Worm (Caenorhabditis elegans) whole organism, L1 larva: ENCODE results near the gene ZK1236.1.

Experiments
- C04F5.9 ChIP-seq: sonication (generic microtip); optimal IDR thresholded peaks from 2 replicates; lab custom pipeline; 2016; ENCODE audit warnings: missing genetic modification characterization, missing compliant biosample characterization
- C34B4.2 ChIP-seq: sonication (generic microtip); optimal IDR thresholded peaks from 2 replicates; lab custom pipeline; 2017; ENCODE audit warnings: mild to moderate bottlenecking, missing genetic modification characterization, missing compliant biosample characterization
- alr-1 ChIP-seq: fragments of 200-800 bp; sonication (Bioruptor generic); optimal IDR thresholded peaks from 2 replicates; lab custom pipeline; 2018; ENCODE audit warnings: borderline replicate concordance, mild to moderate bottlenecking, missing genetic modification characterization, missing compliant biosample characterization
- ama-1 ChIP-seq: fragments of 150-350 bp; optimal IDR thresholded peaks from 2 replicates; lab custom pipeline; 2014
- blmp-1 ChIP-seq: fragments of 150-350 bp; optimal IDR thresholded peaks from 2 replicates; lab custom pipeline; 2014; ENCODE audit warnings: missing biosample characterization, missing genetic modification characterization
- ceh-8 ChIP-seq: fragments of 200-800 bp; sonication (Bioruptor generic); optimal IDR thresholded peaks from 2 replicates; lab custom pipeline; 2018; ENCODE audit warnings: mild to moderate bottlenecking, missing genetic modification characterization, moderate library complexity, missing compliant biosample characterization
- ceh-88 ChIP-seq: fragments of 200-800 bp; sonication (Bioruptor generic); IDR thresholded peaks from 2 replicates; pipeline ENCODE4 v1.3.6; 2022; ENCODE audit warnings: missing genetic modification characterization, missing compliant biosample characterization
- dpl-1 ChIP-seq, 3 experiments: fragments of 150-350 bp in 2 of 3; sonication (generic microtip) in 1 of 3; optimal IDR thresholded peaks; 2 replicates each; lab custom pipeline; 2014 to 2017; ENCODE audit warnings: missing biosample characterization in 3 of 3, missing genetic modification characterization in 3 of 3, missing genetic modification reagents in 3 of 3
- dsc-1 ChIP-seq: sonication (generic microtip); optimal IDR thresholded peaks from 2 replicates; lab custom pipeline; 2016; ENCODE audit warnings: mild to moderate bottlenecking, missing genetic modification characterization, missing compliant biosample characterization
- efl-1 ChIP-seq, 4 experiments: fragments of 150-350 bp; optimal IDR thresholded peaks in 3 of 4; peaks in 1 of 4; 1 replicate in 1 of 4; 2 replicates in 3 of 4; lab custom pipeline; 2014; ENCODE audit warnings: missing biosample characterization in 2 of 4, missing genetic modification characterization in 2 of 4, missing genetic modification reagents in 2 of 4
- egl-13 ChIP-seq: sonication (generic microtip); optimal IDR thresholded peaks from 2 replicates; lab custom pipeline; 2016; ENCODE audit warnings: missing genotype, missing genetic modification reagents, missing genetic modification characterization, missing compliant biosample characterization
- elt-3 ChIP-seq, 6 experiments: fragments of 150-350 bp in 1 of 6; sonication (generic microtip); optimal IDR thresholded peaks; 2 replicates each; lab custom pipeline; 2017 to 2018; ENCODE audit warnings: missing biosample characterization in 6 of 6, missing genetic modification characterization in 6 of 6, inconsistent platforms in 1 of 6
- hpl-2 ChIP-seq: fragments of 150-350 bp; optimal IDR thresholded peaks from 2 replicates; lab custom pipeline; 2014; ENCODE audit warnings: missing biosample characterization, missing genetic modification reagents, missing genetic modification characterization
- irx-1 ChIP-seq: sonication (generic microtip); optimal IDR thresholded peaks from 2 replicates; lab custom pipeline; 2016; ENCODE audit warnings: missing genetic modification characterization, missing compliant biosample characterization
- lin-13 ChIP-seq: fragments of 150-350 bp; optimal IDR thresholded peaks from 2 replicates; lab custom pipeline; 2014; ENCODE audit warnings: missing biosample characterization, missing genetic modification reagents, missing genetic modification characterization
- lin-15B ChIP-seq: fragments of 150-350 bp; sonication (generic microtip); optimal IDR thresholded peaks from 3 replicates; lab custom pipeline; 2014; ENCODE audit warnings: missing biosample characterization, missing genetic modification characterization
- lin-35 ChIP-seq, 2 experiments: fragments of 150-350 bp; optimal IDR thresholded peaks; 2 replicates each; lab custom pipeline; 2014; ENCODE audit warnings: missing biosample characterization in 2 of 2, missing genetic modification characterization in 2 of 2, missing genetic modification reagents in 2 of 2
- lin-39 ChIP-seq: fragments of 150-350 bp; optimal IDR thresholded peaks from 2 replicates; lab custom pipeline; 2014; ENCODE audit warnings: missing biosample characterization, missing genetic modification reagents, missing genetic modification characterization
- lir-3 ChIP-seq: sonication (generic microtip); optimal IDR thresholded peaks from 2 replicates; lab custom pipeline; 2016; ENCODE audit warnings: mild to moderate bottlenecking, missing genetic modification characterization, moderate library complexity, missing compliant biosample characterization; ENCODE audit not compliant: poor library complexity
- lsy-2 ChIP-seq, 2 experiments: fragments of 150-350 bp; optimal IDR thresholded peaks; 2 replicates each; lab custom pipeline; 2014; ENCODE audit warnings: missing biosample characterization in 2 of 2, missing genetic modification characterization in 2 of 2
- mdl-1 ChIP-seq, 2 experiments: fragments of 150-350 bp; optimal IDR thresholded peaks; 2 replicates each; lab custom pipeline; 2014 to 2017; ENCODE audit warnings: missing biosample characterization in 2 of 2, missing genetic modification characterization in 2 of 2, inconsistent platforms in 1 of 2
- nhr-11 ChIP-seq: fragments of 150-350 bp; optimal IDR thresholded peaks from 2 replicates; lab custom pipeline; 2014; ENCODE audit warnings: missing biosample characterization, missing genetic modification characterization
- nhr-12 ChIP-seq: sonication (generic microtip); optimal IDR thresholded peaks from 2 replicates; lab custom pipeline; 2017; ENCODE audit warnings: missing biosample characterization, missing genetic modification characterization
- nhr-19 ChIP-seq: fragments of 200-800 bp; sonication (Bioruptor generic); conservative IDR thresholded peaks from 2 replicates; pipeline ENCODE4 v1.3.6; 2022; ENCODE audit warnings: missing genetic modification characterization, missing compliant biosample characterization
- nhr-20 ChIP-seq: sonication (generic microtip); optimal IDR thresholded peaks from 2 replicates; lab custom pipeline; 2016; ENCODE audit warnings: mild to moderate bottlenecking, missing genetic modification characterization, missing compliant biosample characterization
- nhr-47 ChIP-seq: sonication (generic microtip); optimal IDR thresholded peaks from 2 replicates; lab custom pipeline; 2016; ENCODE audit warnings: mild to moderate bottlenecking, missing genetic modification characterization, moderate library complexity, missing compliant biosample characterization
- nhr-76 ChIP-seq: sonication (generic microtip); optimal IDR thresholded peaks from 2 replicates; lab custom pipeline; 2017; ENCODE audit warnings: missing biosample characterization, missing genetic modification characterization
- nhr-77 ChIP-seq: fragments of 150-350 bp; optimal IDR thresholded peaks from 2 replicates; lab custom pipeline; 2014; ENCODE audit warnings: missing biosample characterization, missing genetic modification characterization
- nhr-85 ChIP-seq: sonication (generic microtip); peaks from one replicate; lab custom pipeline; 2016; ENCODE audit warnings: missing genetic modification characterization, inconsistent platforms, missing compliant biosample characterization
- nhr-90 ChIP-seq: sonication (generic microtip); optimal IDR thresholded peaks from 2 replicates; lab custom pipeline; 2016; ENCODE audit warnings: mild to moderate bottlenecking, missing genetic modification characterization, missing compliant biosample characterization; ENCODE audit not compliant: poor library complexity
- snpc-4 ChIP-seq: fragments of 150-350 bp; optimal IDR thresholded peaks from 2 replicates; lab custom pipeline; 2014; ENCODE audit warnings: missing biosample characterization, missing genetic modification characterization
- sup-37 ChIP-seq: fragments of 200-800 bp; sonication (Bioruptor generic); optimal IDR thresholded peaks from 2 replicates; lab custom pipeline; 2018; ENCODE audit warnings: mild to moderate bottlenecking, missing genetic modification characterization, missing compliant biosample characterization
- tbx-2 ChIP-seq: sonication (generic microtip); optimal IDR thresholded peaks from 2 replicates; lab custom pipeline; 2016; ENCODE audit warnings: missing genetic modification characterization, missing compliant biosample characterization
- unc-30 ChIP-seq: sonication (generic microtip); optimal IDR thresholded peaks from 2 replicates; lab custom pipeline; 2017; ENCODE audit warnings: missing biosample characterization, missing genetic modification characterization
- vab-15 ChIP-seq: sonication (generic microtip); optimal IDR thresholded peaks from 2 replicates; lab custom pipeline; 2017; ENCODE audit warnings: missing genotype, mild to moderate bottlenecking, missing genetic modification characterization, missing compliant biosample characterization
- zag-1 ChIP-seq: fragments of 150-350 bp; optimal IDR thresholded peaks from 2 replicates; lab custom pipeline; 2014; ENCODE audit warnings: missing biosample characterization, missing genetic modification characterization
- zip-4 ChIP-seq: fragments of 200-800 bp; sonication (Bioruptor generic); optimal IDR thresholded peaks from 2 replicates; lab custom pipeline; 2018; ENCODE audit warnings: mild to moderate bottlenecking, missing genetic modification characterization, moderate library complexity, missing compliant biosample characterization
- ztf-4 ChIP-seq: fragments of 150-350 bp; optimal IDR thresholded peaks from 2 replicates; lab custom pipeline; 2014; ENCODE audit warnings: missing biosample characterization, missing genetic modification characterization

ZK1236.1 gene

ce11 chrIII:8457605-8458004, 28.5 kb downstream of the ZK1236.1 start:
- TF ChIP-seq mdl-1 (tag; optimal IDR thresholded peaks at IDR 0.05; lab: Kevin White, UChicago) (no peak), dpl-1 (GFP tag; optimal IDR thresholded peaks at IDR 0.05; lab: Kevin White, UChicago) (no peak), efl-1 (optimal IDR thresholded peaks at IDR 0.05; lab: Kevin White, UChicago) (no peak), efl-1 (GFP tag; optimal IDR thresholded peaks at IDR 0.05 in 1 of 2; lab: Kevin White, UChicago) (peak in 1 of 2 experiments; percentile 51)

- no peak for TF ChIP-seq lir-3 (tag; lab: Kevin White, UChicago)
- TF ChIP-seq nhr-76 (tag; lab: Kevin White, UChicago), result no peak
- no peak for TF ChIP-seq irx-1 (tag; lab: Kevin White, UChicago)
- no peak for TF ChIP-seq sup-37
- TF ChIP-seq ztf-4 (tag; lab: Kevin White, UChicago), result no peak
- no peak for TF ChIP-seq ceh-8 (GFP tag; lab: Kevin White, UChicago)
- no peak for TF ChIP-seq dpl-1 (GFP tag; optimal IDR thresholded peaks at IDR 0.05; lab: Kevin White, UChicago)
- TF ChIP-seq nhr-47 (tag; lab: Kevin White, UChicago), result no peak
- no peak for TF ChIP-seq snpc-4 (tag; lab: Kevin White, UChicago)
- no peak for TF ChIP-seq nhr-12 (tag; lab: Kevin White, UChicago)
- TF ChIP-seq lsy-2 (tag; optimal IDR thresholded peaks at IDR 0.05; lab: Kevin White, UChicago), result peak; percentile 49 to 84
- TF ChIP-seq ceh-88 (GFP tag; lab: Robert Waterston, UW), result no peak
- TF ChIP-seq lin-15B, result no peak
- no peak for TF ChIP-seq ama-1 (lab: Kevin White, UChicago)
- TF ChIP-seq blmp-1, result peak; percentile 47
- no peak for TF ChIP-seq nhr-90 (tag; lab: Kevin White, UChicago)
Measured at ce11 chrIII:8461410-8461809, 32.3 kb downstream of the ZK1236.1 start.

- no peak for TF ChIP-seq blmp-1
- TF ChIP-seq lin-39 (tag; lab: Kevin White, UChicago), result no peak
- no peak for TF ChIP-seq ceh-88 (GFP tag; lab: Robert Waterston, UW)
- TF ChIP-seq vab-15 (tag; lab: Kevin White, UChicago), result no peak
- no peak for TF ChIP-seq hpl-2 (GFP tag; lab: Kevin White, UChicago)
- no peak for TF ChIP-seq C04F5.9 (tag; lab: Kevin White, UChicago)
- no peak for TF ChIP-seq tbx-2 (tag; lab: Kevin White, UChicago)
- no peak for TF ChIP-seq zag-1 (tag; lab: Kevin White, UChicago)
- TF ChIP-seq lin-35 (GFP tag; optimal IDR thresholded peaks at IDR 0.05; lab: Kevin White, UChicago), result no peak
- no peak for TF ChIP-seq zip-4 (GFP tag; lab: Kevin White, UChicago)
- TF ChIP-seq lin-13 (GFP tag; lab: Kevin White, UChicago), result no peak
- no peak for TF ChIP-seq C34B4.2
- TF ChIP-seq elt-3 (tag; optimal IDR thresholded peaks at IDR 0.05; lab: Kevin White, UChicago), result no peak
- TF ChIP-seq nhr-20, result no peak
- no peak for TF ChIP-seq nhr-77 (tag; lab: Kevin White, UChicago)
- no peak for TF ChIP-seq nhr-85
- no peak for TF ChIP-seq nhr-11 (tag; lab: Kevin White, UChicago)
- TF ChIP-seq egl-13 (tag; lab: Kevin White, UChicago), result no peak
- no peak for TF ChIP-seq unc-30 (tag; lab: Kevin White, UChicago)
- no peak for TF ChIP-seq nhr-19
Measured at ce11 chrIII:8466735-8467134, 37.6 kb downstream of the ZK1236.1 start, which contains the start of gene mig-39. Gene mig-39 (plus strand): TSS chrIII:8467035.

- TF ChIP-seq snpc-4 (tag; lab: Kevin White, UChicago) (no peak), alr-1 (tag; lab: Kevin White, UChicago) (no peak), nhr-11 (tag; lab: Kevin White, UChicago) (no peak), dsc-1 (tag; lab: Kevin White, UChicago) (peak; percentile 51)
Measured at ce11 chrIII:8467520-8467919, 38.4 kb downstream of the ZK1236.1 start.
